Worm (Caenorhabditis elegans): ENCODE data around the gene egl-44.

The egl-44 gene

ce11 chrII:5907482-5907881, 21.1 kb upstream of the egl-44 start, which contains the start of gene vps-35:
Gene vps-35 (plus strand): TSS chrII:5907816.
- TF ChIP-seq W03F9.2 (tag; optimal IDR thresholded peaks at IDR 0.05) (no peak), him-1 (tag; optimal IDR thresholded peaks at IDR 0.05) (no peak), dao-5 (tag; optimal IDR thresholded peaks at IDR 0.05) (no peak)

- TF ChIP-seq dao-5 (tag; optimal IDR thresholded peaks at IDR 0.05) = no peak
- no peak for TF ChIP-seq W03F9.2 (tag; optimal IDR thresholded peaks at IDR 0.05)
- TF ChIP-seq him-1 (tag; optimal IDR thresholded peaks at IDR 0.05) = no peak
These were observed 17.3 kb upstream of the egl-44 start, which contains the start of gene cgt-3 for ce11 chrII:5911274-5911673. Gene cgt-3 (plus strand): TSS chrII:5911324.

ce11 chrII:5911939-5912523, 16.6 kb upstream of the egl-44 start:
- TF ChIP-seq W03F9.2 (tag; optimal IDR thresholded peaks at IDR 0.05) (no peak), dao-5 (tag; optimal IDR thresholded peaks at IDR 0.05) (no peak), him-1 (tag; optimal IDR thresholded peaks at IDR 0.05) (no peak)

DNA sequence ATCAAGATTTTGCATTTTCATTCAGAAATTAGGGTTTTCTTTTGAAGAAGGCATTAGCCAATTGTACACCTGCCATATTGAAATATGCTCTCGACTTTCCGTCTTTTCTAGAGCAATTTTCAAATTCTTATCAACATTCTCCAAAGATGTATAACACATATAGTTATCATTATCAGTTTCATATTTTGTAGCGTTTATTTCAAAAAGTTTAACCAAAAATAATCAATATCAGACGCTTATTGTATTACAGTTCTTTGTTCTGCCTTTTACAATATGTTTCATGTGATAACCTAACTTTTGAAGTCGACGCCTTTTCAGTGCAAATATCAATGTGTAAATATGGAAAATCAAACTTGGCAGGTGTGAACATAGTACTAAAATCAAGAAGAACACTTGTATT, 14.7 kb upstream of the egl-44 start:
- TF ChIP-seq W03F9.2 (tag; optimal IDR thresholded peaks at IDR 0.05) (no peak), dao-5 (tag; optimal IDR thresholded peaks at IDR 0.05) (no peak), him-1 (tag; optimal IDR thresholded peaks at IDR 0.05) (no peak)

- TF ChIP-seq him-1 (tag; optimal IDR thresholded peaks at IDR 0.05) = no peak
- TF ChIP-seq dao-5 (tag; optimal IDR thresholded peaks at IDR 0.05) = no peak
- TF ChIP-seq W03F9.2 (tag; optimal IDR thresholded peaks at IDR 0.05) = no peak
These were observed 11.6 kb upstream of the egl-44 start, which contains the start of gene frh-1 for ce11 chrII:5917010-5917472. Gene frh-1 (plus strand): TSS chrII:5917422.

- TF ChIP-seq dao-5 (tag; optimal IDR thresholded peaks at IDR 0.05) (no peak), him-1 (tag; optimal IDR thresholded peaks at IDR 0.05) (no peak), W03F9.2 (tag; optimal IDR thresholded peaks at IDR 0.05) (peak; percentile 36)
These were observed 10.4 kb upstream of the egl-44 start, which contains the start of gene ptp-2 for ce11 chrII:5918149-5918697. Gene ptp-2 (plus strand): TSS chrII:5918647.

ce11 chrII:5921620-5922019, 7.0 kb upstream of the egl-44 start, which contains the start of gene vrk-1:
Gene vrk-1 (plus strand): TSS chrII:5921967.
- no peak for TF ChIP-seq dao-5 (tag; optimal IDR thresholded peaks at IDR 0.05)
- no peak for TF ChIP-seq him-1 (tag; optimal IDR thresholded peaks at IDR 0.05)
- TF ChIP-seq W03F9.2 (tag; optimal IDR thresholded peaks at IDR 0.05) = no peak

ce11 chrII:5930095-5930653, 1.6 kb downstream of the egl-44 start:
- TF ChIP-seq W03F9.2 (tag; optimal IDR thresholded peaks at IDR 0.05) = peak; percentile 55
- TF ChIP-seq dao-5 (tag; optimal IDR thresholded peaks at IDR 0.05) = no peak
- no peak for TF ChIP-seq him-1 (tag; optimal IDR thresholded peaks at IDR 0.05)

- TF ChIP-seq dao-5 (tag; optimal IDR thresholded peaks at IDR 0.05) (peak; percentile 25), him-1 (tag; optimal IDR thresholded peaks at IDR 0.05) (no peak)
These were observed 2.5 kb downstream of the egl-44 start for ce11 chrII:5931109-5931508.

- no peak for TF ChIP-seq him-1 (tag; optimal IDR thresholded peaks at IDR 0.05)
These were observed 3.5 kb downstream of the egl-44 start for ce11 chrII:5931904-5932764.

DNA sequence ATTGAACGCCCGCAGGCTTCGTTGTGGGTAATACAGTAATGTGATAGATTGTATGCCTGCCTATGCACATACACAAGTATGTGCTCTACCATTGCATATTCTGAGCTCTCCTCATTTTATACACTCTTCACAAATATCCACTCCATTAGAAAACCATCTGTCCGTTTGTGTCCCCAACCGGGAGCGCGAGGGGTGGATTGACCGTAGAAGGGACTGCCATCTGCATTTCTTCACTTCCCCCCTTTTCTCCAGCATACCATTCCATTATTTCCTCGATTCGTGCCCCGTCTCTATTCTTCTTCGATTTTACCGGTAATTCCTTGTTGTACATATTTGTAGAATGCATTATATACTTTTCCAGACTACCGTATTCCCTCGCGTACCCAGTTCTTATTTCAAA, 4.5 kb downstream of the egl-44 start:
- TF ChIP-seq dao-5 (tag; optimal IDR thresholded peaks at IDR 0.05) (no peak), W03F9.2 (tag; optimal IDR thresholded peaks at IDR 0.05) (no peak), him-1 (tag; optimal IDR thresholded peaks at IDR 0.05) (no peak)

ce11 chrII:5933962-5934422, 5.4 kb downstream of the egl-44 start:
- TF ChIP-seq W03F9.2 (tag; optimal IDR thresholded peaks at IDR 0.05) (no peak), dao-5 (tag; optimal IDR thresholded peaks at IDR 0.05) (no peak), him-1 (tag; optimal IDR thresholded peaks at IDR 0.05) (no peak)

ce11 chrII:5936009-5936408, 7.4 kb downstream of the egl-44 start:
- TF ChIP-seq W03F9.2 (tag; optimal IDR thresholded peaks at IDR 0.05) = no peak
- TF ChIP-seq dao-5 (tag; optimal IDR thresholded peaks at IDR 0.05) = no peak
- no peak for TF ChIP-seq him-1 (tag; optimal IDR thresholded peaks at IDR 0.05)

- TF ChIP-seq dao-5 (tag; optimal IDR thresholded peaks at IDR 0.05) (no peak), him-1 (tag; optimal IDR thresholded peaks at IDR 0.05) (no peak), W03F9.2 (tag; optimal IDR thresholded peaks at IDR 0.05) (no peak)
These were observed 12.2 kb downstream of the egl-44 start, which contains the start of gene F28B12.6 for ce11 chrII:5940815-5941214. Gene F28B12.6 (plus strand): TSS chrII:5940863.

All from whole organism, L4/young adult.